Worm (Caenorhabditis elegans) whole organism, dauer: ENCODE measurements around the gene nspb-11.

ENCODE experiments used
- unc-62 ChIP-seq: sonication (generic microtip); optimal IDR thresholded peaks from 2 replicates; lab custom pipeline; 2017; ENCODE audit warnings: missing biosample characterization, missing genetic modification reagents, missing genetic modification characterization

Gene nspb-11

ce11 chrII:12908779-12909178 lies 1.6 kb downstream of the nspb-11 start, which contains the start of gene ddn-2:
Gene ddn-2, plus strand, starts transcription at chrII:12909079.
- TF ChIP-seq unc-62 (GFP tag; lab: Kevin White, UChicago) = no peak

ce11 chrII:12914514-12915075 lies 7.4 kb downstream of the nspb-11 start, which contains the start of gene F35C5.12:
Gene F35C5.12, minus strand, starts transcription at chrII:12914564.
- no peak for TF ChIP-seq unc-62 (GFP tag; lab: Kevin White, UChicago)

- no peak for TF ChIP-seq unc-62 (GFP tag; lab: Kevin White, UChicago)
Observed at ce11 chrII:12918960-12919553, 11.9 kb downstream of the nspb-11 start, which contains the start of the genes F58G1.2 and wago-4. Gene F58G1.2, minus strand, starts transcription at chrII:12919010. Gene wago-4, plus strand, starts transcription at chrII:12919551.

- TF ChIP-seq unc-62 (GFP tag; lab: Kevin White, UChicago) = no peak
Observed at ce11 chrII:12921478-12921877, 14.3 kb downstream of the nspb-11 start.

ce11 chrII:12923225-12923624 lies 16.1 kb downstream of the nspb-11 start:
- TF ChIP-seq unc-62 (GFP tag; lab: Kevin White, UChicago) = no peak

ce11 chrII:12925551-12925950 lies 18.4 kb downstream of the nspb-11 start, which contains the start of gene F58G1.8:
Gene F58G1.8, minus strand, starts transcription at chrII:12925651.
- TF ChIP-seq unc-62 (GFP tag; lab: Kevin White, UChicago) = no peak

- TF ChIP-seq unc-62 (GFP tag; lab: Kevin White, UChicago) = no peak
Observed at ce11 chrII:12928241-12928640, 21.1 kb downstream of the nspb-11 start, which contains the start of gene F58G1.3. Gene F58G1.3, minus strand, starts transcription at chrII:12928341.

ce11 chrII:12930138-12930537 lies 23.0 kb downstream of the nspb-11 start:
- TF ChIP-seq unc-62 (GFP tag; lab: Kevin White, UChicago) = no peak

ce11 chrII:12931456-12931923 lies 24.3 kb downstream of the nspb-11 start, which contains the start of gene dct-18:
Gene dct-18, plus strand, starts transcription at chrII:12931873.
- no peak for TF ChIP-seq unc-62 (GFP tag; lab: Kevin White, UChicago)

ce11 chrII:12935259-12935658 lies 28.1 kb downstream of the nspb-11 start, which contains the start of gene lips-9:
Gene lips-9, minus strand, starts transcription at chrII:12935359.
- no peak for TF ChIP-seq unc-62 (GFP tag; lab: Kevin White, UChicago)

ce11 chrII:12939161-12939560 lies 32.0 kb downstream of the nspb-11 start:
- TF ChIP-seq unc-62 (GFP tag; lab: Kevin White, UChicago) = no peak

- no peak for TF ChIP-seq unc-62 (GFP tag; lab: Kevin White, UChicago)
Observed at ce11 chrII:12939801-12940200, 32.6 kb downstream of the nspb-11 start, which contains the start of gene arrd-10. Gene arrd-10, plus strand, starts transcription at chrII:12940101.

ce11 chrII:12942496-12942895 lies 35.3 kb downstream of the nspb-11 start:
- TF ChIP-seq unc-62 (GFP tag; lab: Kevin White, UChicago) = no peak

- TF ChIP-seq unc-62 (GFP tag; lab: Kevin White, UChicago) = no peak
Observed at ce11 chrII:12944587-12945126, 37.5 kb downstream of the nspb-11 start.

- TF ChIP-seq unc-62 (GFP tag; lab: Kevin White, UChicago) = no peak
Observed at ce11 chrII:12948158-12948557, 41.0 kb downstream of the nspb-11 start, which contains the start of gene F58G1.7. Gene F58G1.7, minus strand, starts transcription at chrII:12948258.

- TF ChIP-seq unc-62 (GFP tag; lab: Kevin White, UChicago) = no peak
Observed at ce11 chrII:12953297-12953696, 46.1 kb downstream of the nspb-11 start.
